Fruit fly (Drosophila melanogaster): Measurements from ENCODE around the gene vilya.

Gene vilya

dm6 chrX:2743020-2743419, 16.5 kb downstream of the vilya start:
- no peak for TF ChIP-seq Sin3A (optimal IDR thresholded peaks at IDR 0.05)
- TF ChIP-seq Myc (optimal IDR thresholded peaks at IDR 0.05) = no peak
- TF ChIP-seq h (optimal IDR thresholded peaks at IDR 0.05) = no peak
- TF ChIP-seq insv (optimal IDR thresholded peaks at IDR 0.05) = no peak
- TF ChIP-seq psq (optimal IDR thresholded peaks at IDR 0.05) = no peak
- TF ChIP-seq ttk (optimal IDR thresholded peaks at IDR 0.05) = no peak

dm6 chrX:2743601-2744000, 17.1 kb downstream of the vilya start:
- no peak for TF ChIP-seq insv (optimal IDR thresholded peaks at IDR 0.05)

dm6 chrX:2744042-2744441, 17.6 kb downstream of the vilya start, which contains the start of gene Syx4:
Gene Syx4, minus strand, starts transcription at chrX:2744076.
- TF ChIP-seq psq (optimal IDR thresholded peaks at IDR 0.05) (no peak), insv (optimal IDR thresholded peaks at IDR 0.05) (no peak), ttk (optimal IDR thresholded peaks at IDR 0.05) (no peak), Sin3A (optimal IDR thresholded peaks at IDR 0.05) (no peak), h (optimal IDR thresholded peaks at IDR 0.05) (no peak), Myc (optimal IDR thresholded peaks at IDR 0.05) (no peak)

dm6 chrX:2749693-2750092, 23.2 kb downstream of the vilya start:
- TF ChIP-seq Myc (optimal IDR thresholded peaks at IDR 0.05) = no peak

dm6 chrX:2757400-2757799, 30.9 kb downstream of the vilya start:
- no peak for TF ChIP-seq insv (optimal IDR thresholded peaks at IDR 0.05)
- no peak for TF ChIP-seq h (optimal IDR thresholded peaks at IDR 0.05)
- no peak for TF ChIP-seq psq (optimal IDR thresholded peaks at IDR 0.05)
- no peak for TF ChIP-seq Myc (optimal IDR thresholded peaks at IDR 0.05)

- TF ChIP-seq Sin3A (optimal IDR thresholded peaks at IDR 0.05) (no peak), h (optimal IDR thresholded peaks at IDR 0.05) (no peak), ttk (optimal IDR thresholded peaks at IDR 0.05) (no peak), insv (optimal IDR thresholded peaks at IDR 0.05) (no peak), Myc (optimal IDR thresholded peaks at IDR 0.05) (no peak), psq (optimal IDR thresholded peaks at IDR 0.05) (no peak)
These were observed 34.7 kb downstream of the vilya start for dm6 chrX:2761198-2761597.

dm6 chrX:2765440-2765839, 39.0 kb downstream of the vilya start:
- no peak for TF ChIP-seq insv (optimal IDR thresholded peaks at IDR 0.05)
- TF ChIP-seq Myc (optimal IDR thresholded peaks at IDR 0.05) = no peak
- no peak for TF ChIP-seq h (optimal IDR thresholded peaks at IDR 0.05)
- no peak for TF ChIP-seq Sin3A (optimal IDR thresholded peaks at IDR 0.05)
- TF ChIP-seq psq (optimal IDR thresholded peaks at IDR 0.05) = no peak
- no peak for TF ChIP-seq ttk (optimal IDR thresholded peaks at IDR 0.05)
